Fruit fly (Drosophila melanogaster): ENCODE results near the gene CG5280.

The CG5280 gene

DNA sequence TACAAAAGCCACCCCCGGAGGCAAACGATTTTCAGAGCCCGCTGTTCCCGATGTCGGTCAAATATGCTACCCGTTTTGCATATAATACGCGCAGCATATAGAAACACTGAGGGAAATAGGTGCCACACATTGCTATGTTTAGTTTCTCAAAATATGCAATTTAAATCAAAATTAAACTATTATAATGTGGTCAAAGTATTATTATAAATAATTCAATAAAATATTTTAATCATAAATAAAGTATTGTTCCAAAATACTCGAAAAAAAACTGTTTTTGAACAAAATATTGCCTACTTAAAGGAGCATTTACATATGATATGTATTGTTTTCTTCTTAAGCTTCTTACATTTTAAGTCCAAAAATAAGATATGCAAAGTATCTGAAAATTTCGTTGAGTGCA lies 39.1 kb downstream of the CG5280 start (continued):
- TF ChIP-seq CG33213 (GFP tag; optimal IDR thresholded peaks at IDR 0.05) (no peak), Sry-δ (GFP tag; optimal IDR thresholded peaks at IDR 0.05) (no peak), vfl (GFP tag; optimal IDR thresholded peaks at IDR 0.05) (no peak), Hr78 (GFP tag; optimal IDR thresholded peaks at IDR 0.05) (peak in 1 of 2 experiments; percentile 6), CG4282 (GFP tag; optimal IDR thresholded peaks at IDR 0.05) (no peak), CG11560 (tag; IDR thresholded peaks at IDR 0.05) (no peak), lbe (GFP tag; optimal IDR thresholded peaks at IDR 0.05) (no peak), Scr (GFP tag; IDR thresholded peaks at IDR 0.05; ENCODE audit: partially characterized antibody) (no peak), abd-A (tag; optimal IDR thresholded peaks at IDR 0.05) (no peak), pho (GFP tag; optimal IDR thresholded peaks at IDR 0.05) (no peak), org-1 (GFP tag; optimal IDR thresholded peaks at IDR 0.05) (no peak), jumu (GFP tag; optimal IDR thresholded peaks at IDR 0.05) (no peak), CG4854 (GFP tag; optimal IDR thresholded peaks at IDR 0.05) (no peak), Hmx (GFP tag; optimal IDR thresholded peaks at IDR 0.05) (no peak), trem (tag; optimal IDR thresholded peaks at IDR 0.05) (peak; percentile 42), pb (GFP tag; optimal IDR thresholded peaks at IDR 0.05) (no peak), br (optimal IDR thresholded peaks at IDR 0.05) (no peak), eve (GFP tag; optimal IDR thresholded peaks at IDR 0.05) (no peak), hkb (optimal IDR thresholded peaks at IDR 0.05) (no peak), hkb (GFP tag; IDR thresholded peaks at IDR 0.05) (peak; percentile 37; the same call in 1 of the 2 replicates), CG10431 (GFP tag; optimal IDR thresholded peaks at IDR 0.05) (no peak), CG5953 (GFP tag; IDR thresholded peaks at IDR 0.05) (no peak), dpn (GFP tag; optimal IDR thresholded peaks at IDR 0.05) (peak in 1 of 2 experiments; percentile 43), CG3163 (GFP tag; optimal IDR thresholded peaks at IDR 0.05) (no peak), CG12236 (GFP tag; optimal IDR thresholded peaks at IDR 0.05) (no peak), bigmax (GFP tag; optimal IDR thresholded peaks at IDR 0.05) (no peak), Hey (tag; optimal IDR thresholded peaks at IDR 0.05) (no peak), CG4730 (GFP tag; IDR thresholded peaks at IDR 0.05) (no peak), en (GFP tag; optimal IDR thresholded peaks at IDR 0.05) (no peak), wdn (GFP tag; IDR thresholded peaks at IDR 0.05) (no peak), CG10959 (GFP tag; IDR thresholded peaks at IDR 0.05) (no peak), pan (optimal IDR thresholded peaks at IDR 0.05) (no peak), pan (GFP tag; optimal IDR thresholded peaks at IDR 0.05 in 1 of 2, IDR thresholded peaks at IDR 0.05 in 1 of 2) (no peak), CG17612 (GFP tag; IDR thresholded peaks at IDR 0.05) (no peak), oc (tag; optimal IDR thresholded peaks at IDR 0.05) (no peak), CG12219 (GFP tag; optimal IDR thresholded peaks at IDR 0.05) (no peak), sqz (GFP tag; optimal IDR thresholded peaks at IDR 0.05) (no peak), CG15479 (GFP tag; optimal IDR thresholded peaks at IDR 0.05) (no peak), sima (GFP tag; optimal IDR thresholded peaks at IDR 0.05) (no peak), dysf (GFP tag; IDR thresholded peaks at IDR 0.05) (peak; percentile 61; the same call in 2 of the 3 replicates), CHES-1-like (GFP tag; optimal IDR thresholded peaks at IDR 0.05) (no peak), CG31365 (tag; optimal IDR thresholded peaks at IDR 0.05) (no peak), YL-1 (GFP tag; optimal IDR thresholded peaks at IDR 0.05) (peak; percentile 1), CG15514 (GFP tag; optimal IDR thresholded peaks at IDR 0.05) (no peak), CG10565 (GFP tag; optimal IDR thresholded peaks at IDR 0.05) (no peak), hbn (GFP tag; IDR thresholded peaks at IDR 0.05; ENCODE audit: partially characterized antibody) (no peak), schlank (tag; optimal IDR thresholded peaks at IDR 0.05) (no peak), GATAe (GFP tag; conservative IDR thresholded peaks at IDR 0.05) (no peak), slou (GFP tag; optimal IDR thresholded peaks at IDR 0.05) (no peak), Trl (optimal IDR thresholded peaks at IDR 0.05) (no peak), Trl (GFP tag; optimal IDR thresholded peaks at IDR 0.05) (no peak), her (GFP tag; optimal IDR thresholded peaks at IDR 0.05) (no peak), Dref (GFP tag; IDR thresholded peaks at IDR 0.05) (no peak), Nf-YA (GFP tag; IDR thresholded peaks at IDR 0.05) (no peak)
